Fruit fly (Drosophila melanogaster) whole organism, prepupa: ENCODE results near the gene PpD3.
A peak's percentile ranks its signal among the peaks of the same experiment; 100 is the strongest.

Source experiments
- CG10669 ChIP-seq: fragments of 200-800 bp; sonication (Bioruptor generic); optimal IDR thresholded peaks from 3 replicates; lab custom pipeline; 2018; ENCODE audit warnings: missing biosample characterization, mild to moderate bottlenecking, missing genetic modification characterization, moderate library complexity
- CG11294 ChIP-seq: fragments of 200-800 bp; sonication (Bioruptor generic); IDR thresholded peaks from 2 replicates; pipeline ENCODE4 v1.3.6; 2022; ENCODE audit warnings: missing biosample characterization, missing genetic modification characterization
- CG11762 ChIP-seq: fragments of 200-800 bp; sonication (Bioruptor generic); optimal IDR thresholded peaks from 3 replicates; lab custom pipeline; 2016; ENCODE audit warnings: missing biosample characterization, missing genetic modification characterization; ENCODE audit not compliant: insufficient read depth
- CG1621 ChIP-seq: fragments of 200-800 bp; sonication (Bioruptor generic); optimal IDR thresholded peaks from 3 replicates; lab custom pipeline; 2018; ENCODE audit warnings: missing biosample characterization, mild to moderate bottlenecking, missing genetic modification characterization
- CG16779 ChIP-seq: fragments of 200-800 bp; sonication (Bioruptor generic); optimal IDR thresholded peaks from 3 replicates; lab custom pipeline; 2017; ENCODE audit warnings: missing biosample characterization, mild to moderate bottlenecking, missing genetic modification characterization
- CG3032 ChIP-seq: fragments of 200-800 bp; optimal IDR thresholded peaks from 2 replicates; lab custom pipeline; 2019; ENCODE audit warnings: missing biosample characterization, mild to moderate bottlenecking, missing genetic modification characterization, moderate library complexity
- CG32006 ChIP-seq: fragments of 200-800 bp; sonication (Bioruptor generic); optimal IDR thresholded peaks from 3 replicates; lab custom pipeline; 2017; ENCODE audit warnings: missing biosample characterization, mild to moderate bottlenecking, missing genetic modification characterization
- CG3919 ChIP-seq: fragments of 200-800 bp; sonication (Bioruptor generic); optimal IDR thresholded peaks from 3 replicates; lab custom pipeline; 2016; ENCODE audit warnings: missing biosample characterization, missing genetic modification characterization
- CG6276 ChIP-seq: fragments of 200-800 bp; sonication (Bioruptor generic); optimal IDR thresholded peaks from 2 replicates; lab custom pipeline; 2017; ENCODE audit warnings: missing biosample characterization, mild to moderate bottlenecking, missing genetic modification characterization
- CG6854 ChIP-seq: fragments of 200-800 bp; sonication (Bioruptor generic); optimal IDR thresholded peaks from 2 replicates; lab custom pipeline; 2017; ENCODE audit warnings: missing biosample characterization, mild to moderate bottlenecking, missing genetic modification characterization
- CG7368 ChIP-seq: fragments of 200-800 bp; sonication (Bioruptor generic); optimal IDR thresholded peaks from 3 replicates; lab custom pipeline; 2016; ENCODE audit warnings: missing biosample characterization, missing genetic modification characterization
- CG8119 ChIP-seq: fragments of 200-800 bp; sonication (Bioruptor generic); IDR thresholded peaks from 3 replicates; pipeline ENCODE4 v1.3.6; 2022; ENCODE audit warnings: missing biosample characterization, missing genetic modification characterization
- CG8319 ChIP-seq: fragments of 200-800 bp; sonication (Bioruptor generic); optimal IDR thresholded peaks from 3 replicates; lab custom pipeline; 2016; ENCODE audit warnings: missing biosample characterization, missing genetic modification characterization
- CG9139 ChIP-seq: fragments of 200-800 bp; sonication (Bioruptor generic); optimal IDR thresholded peaks from 3 replicates; lab custom pipeline; 2017; ENCODE audit warnings: missing biosample characterization, mild to moderate bottlenecking, missing genetic modification characterization
- Eip78C ChIP-seq: fragments of 200-800 bp; sonication (Bioruptor generic); peaks from one replicate; lab custom pipeline; 2016; ENCODE audit warnings: missing biosample characterization, missing genetic modification characterization
- Eip93F ChIP-seq: fragments of 200-800 bp; sonication (Bioruptor generic); optimal IDR thresholded peaks from 2 replicates; lab custom pipeline; 2016; ENCODE audit warnings: missing biosample characterization, mild to moderate bottlenecking, missing genetic modification characterization
- Ets21C ChIP-seq: fragments of 200-800 bp; sonication (Bioruptor generic); optimal IDR thresholded peaks from 3 replicates; lab custom pipeline; 2016; ENCODE audit warnings: missing biosample characterization, missing genetic modification characterization
- Ets96B ChIP-seq: fragments of 200-800 bp; optimal IDR thresholded peaks from 2 replicates; lab custom pipeline; 2019; ENCODE audit warnings: missing biosample characterization, mild to moderate bottlenecking, missing genetic modification characterization, moderate library complexity
- Hr38 ChIP-seq: sonication (Bioruptor generic); optimal IDR thresholded peaks from 2 replicates; lab custom pipeline; 2016; ENCODE audit warnings: missing biosample characterization, missing genetic modification characterization
- Hr39 ChIP-seq: fragments of 200-800 bp; sonication (Bioruptor generic); optimal IDR thresholded peaks from 2 replicates; lab custom pipeline; 2016; ENCODE audit warnings: missing biosample characterization, missing genetic modification characterization
- Hr4 ChIP-seq: fragments of 200-800 bp; sonication (Bioruptor generic); optimal IDR thresholded peaks from 3 replicates; lab custom pipeline; 2016; ENCODE audit warnings: missing biosample characterization, missing genetic modification characterization
- Met ChIP-seq: fragments of 200-800 bp; sonication (Bioruptor generic); optimal IDR thresholded peaks from 3 replicates; lab custom pipeline; 2016; ENCODE audit warnings: missing biosample characterization, missing genetic modification characterization
- OdsH ChIP-seq: fragments of 200-800 bp; sonication (Bioruptor generic); optimal IDR thresholded peaks from 3 replicates; lab custom pipeline; 2016; ENCODE audit warnings: missing biosample characterization, missing genetic modification characterization
- Smox ChIP-seq: fragments of 200-800 bp; sonication (Bioruptor generic); optimal IDR thresholded peaks from 3 replicates; lab custom pipeline; 2016; ENCODE audit warnings: missing biosample characterization, missing genetic modification characterization
- Sox14 ChIP-seq: fragments of 200-800 bp; sonication (Bioruptor generic); optimal IDR thresholded peaks from 3 replicates; lab custom pipeline; 2016; ENCODE audit warnings: missing biosample characterization, missing genetic modification characterization
- Sox15 ChIP-seq: fragments of 200-800 bp; sonication (Bioruptor generic); optimal IDR thresholded peaks from 3 replicates; lab custom pipeline; 2016; ENCODE audit warnings: missing biosample characterization, missing genetic modification characterization
- achi ChIP-seq: fragments of 200-800 bp; sonication (Bioruptor generic); optimal IDR thresholded peaks from 3 replicates; lab custom pipeline; 2016; ENCODE audit warnings: missing biosample characterization, missing genetic modification characterization
- acj6 ChIP-seq: fragments of 200-800 bp; sonication (Bioruptor generic); optimal IDR thresholded peaks from 3 replicates; lab custom pipeline; 2016; ENCODE audit warnings: missing biosample characterization, missing genetic modification characterization
- dac ChIP-seq: fragments of 200-800 bp; sonication (Bioruptor generic); optimal IDR thresholded peaks from 2 replicates; lab custom pipeline; 2017; ENCODE audit warnings: missing biosample characterization, mild to moderate bottlenecking, missing genetic modification characterization
- eg ChIP-seq: fragments of 200-800 bp; sonication (Bioruptor generic); IDR thresholded peaks from 3 replicates; pipeline ENCODE4 v1.3.6; 2022; ENCODE audit warnings: missing biosample characterization, missing genetic modification characterization
- esn ChIP-seq: fragments of 200-800 bp; sonication (Bioruptor generic); optimal IDR thresholded peaks from 2 replicates; lab custom pipeline; 2016; ENCODE audit warnings: missing biosample characterization, mild to moderate bottlenecking, missing genetic modification characterization, moderate library complexity
- fd85E ChIP-seq: fragments of 200-800 bp; sonication (Bioruptor generic); optimal IDR thresholded peaks from 3 replicates; lab custom pipeline; 2016; ENCODE audit warnings: missing biosample characterization, missing genetic modification characterization
- fkh ChIP-seq: fragments of 200-800 bp; sonication (Bioruptor generic); optimal IDR thresholded peaks from 3 replicates; lab custom pipeline; 2017; ENCODE audit warnings: missing biosample characterization, mild to moderate bottlenecking, missing genetic modification characterization, moderate library complexity
- lz ChIP-seq: fragments of 200-800 bp; sonication (Bioruptor generic); optimal IDR thresholded peaks from 3 replicates; lab custom pipeline; 2016; ENCODE audit warnings: missing biosample characterization, missing genetic modification characterization
- pdm3 ChIP-seq: fragments of 200-800 bp; sonication (Bioruptor generic); optimal IDR thresholded peaks from 3 replicates; lab custom pipeline; 2016; ENCODE audit warnings: missing biosample characterization, missing genetic modification characterization
- salr ChIP-seq, 2 experiments: fragments of 200-800 bp; sonication (Bioruptor generic); optimal IDR thresholded peaks; 3 replicates each; lab custom pipeline; 2016 to 2018; ENCODE audit warnings: missing biosample characterization in 2 of 2, missing genetic modification characterization in 2 of 2, mild to moderate bottlenecking in 1 of 2
- svp ChIP-seq: fragments of 200-800 bp; sonication (Bioruptor generic); peaks from one replicate; lab custom pipeline; 2016; ENCODE audit warnings: missing biosample characterization, missing genetic modification characterization
- topi ChIP-seq: fragments of 200-800 bp; sonication (Bioruptor generic); optimal IDR thresholded peaks from 3 replicates; lab custom pipeline; 2016; ENCODE audit warnings: missing biosample characterization, missing genetic modification characterization
- vri ChIP-seq: fragments of 200-800 bp; sonication (Bioruptor generic); optimal IDR thresholded peaks from 3 replicates; lab custom pipeline; 2016; ENCODE audit warnings: missing biosample characterization, mild to moderate bottlenecking, missing genetic modification characterization

The PpD3 gene

dm6 chr3R:9754487-9754886, 6.8 kb downstream of the PpD3 start, which contains the start of gene Tti1:
Gene Tti1 (minus strand): TSS chr3R:9754686.
- no peak for TF ChIP-seq pdm3 (GFP tag; lab: Kevin White, UChicago)

dm6 chr3R:9756187-9756586, 8.5 kb downstream of the PpD3 start, which contains the start of the genes Alg12 and Rpt3R:
Gene Alg12 (plus strand): TSS chr3R:9756491.
Gene Rpt3R (minus strand): TSS chr3R:9756510.
- TF ChIP-seq vri (GFP tag; lab: Kevin White, UChicago) = no peak
- TF ChIP-seq Ets96B (tag; lab: Kevin White, UChicago) = no peak
- TF ChIP-seq CG32006 (GFP tag; lab: Kevin White, UChicago) = no peak
- no peak for TF ChIP-seq dac (GFP tag; lab: Kevin White, UChicago)
- TF ChIP-seq Eip93F (GFP tag; lab: Kevin White, UChicago) = no peak
- TF ChIP-seq acj6 = no peak
- TF ChIP-seq Met (GFP tag; lab: Kevin White, UChicago) = no peak
- TF ChIP-seq CG16779 (tag; lab: Kevin White, UChicago) = no peak
- no peak for TF ChIP-seq salr (GFP tag; optimal IDR thresholded peaks at IDR 0.05; lab: Kevin White, UChicago)
- TF ChIP-seq svp (GFP tag; lab: Kevin White, UChicago) = no peak
- no peak for TF ChIP-seq fd85E (GFP tag; lab: Kevin White, UChicago)
- no peak for TF ChIP-seq CG8319 (GFP tag; lab: Kevin White, UChicago)
- TF ChIP-seq CG6276 (GFP tag; lab: Kevin White, UChicago) = no peak
- TF ChIP-seq Sox14 (GFP tag; lab: Kevin White, UChicago) = no peak
- TF ChIP-seq, all 60 proteins: peak for 0

- TF ChIP-seq vri (GFP tag; lab: Kevin White, UChicago) = no peak
- no peak for TF ChIP-seq Hr38 (GFP tag; lab: Kevin White, UChicago)
- no peak for TF ChIP-seq Met (GFP tag; lab: Kevin White, UChicago)
- no peak for TF ChIP-seq CG10669 (GFP tag; lab: Kevin White, UChicago)
- no peak for TF ChIP-seq Sox14 (GFP tag; lab: Kevin White, UChicago)
- TF ChIP-seq CG3032 (tag; lab: Kevin White, UChicago) = peak; percentile 36
- TF ChIP-seq Eip78C (GFP tag; lab: Kevin White, UChicago) = no peak
- no peak for TF ChIP-seq CG6854 (GFP tag; lab: Kevin White, UChicago)
- TF ChIP-seq fkh = no peak
- TF ChIP-seq CG9139 (GFP tag; lab: Kevin White, UChicago) = no peak
- no peak for TF ChIP-seq Smox (GFP tag; lab: Kevin White, UChicago)
- TF ChIP-seq lz = no peak
- no peak for TF ChIP-seq CG16779 (tag; lab: Kevin White, UChicago)
- TF ChIP-seq eg (GFP tag; lab: Robert Waterston, UW) = 0 out of 3 replicates have a peak, but pooled peaks have one; percentile 30
- no peak for TF ChIP-seq topi
- no peak for TF ChIP-seq CG1621 (tag; lab: Kevin White, UChicago)
- no peak for TF ChIP-seq Eip93F (GFP tag; lab: Kevin White, UChicago)
- TF ChIP-seq achi (GFP tag; lab: Kevin White, UChicago) = no peak
- TF ChIP-seq svp (GFP tag; lab: Kevin White, UChicago) = peak; percentile 98
- TF ChIP-seq CG7368 = no peak
- TF ChIP-seq acj6 = no peak
- no peak for TF ChIP-seq Hr4
- no peak for TF ChIP-seq OdsH (GFP tag; lab: Kevin White, UChicago)
- no peak for TF ChIP-seq CG32006 (GFP tag; lab: Kevin White, UChicago)
- peak; percentile 34 for TF ChIP-seq esn
- TF ChIP-seq Hr39 (GFP tag; lab: Kevin White, UChicago) = no peak
- 0 out of 3 replicates have a peak, but pooled peaks have one; percentile 23 for TF ChIP-seq CG8119 (GFP tag; lab: Robert Waterston, UW)
- TF ChIP-seq CG11762 (GFP tag; lab: Kevin White, UChicago) = no peak
- no peak for TF ChIP-seq CG3919 (GFP tag; lab: Kevin White, UChicago)
- no peak for TF ChIP-seq Ets21C
- no peak for TF ChIP-seq CG11294
- TF ChIP-seq Sox15 (GFP tag; lab: Kevin White, UChicago) = no peak
These were observed 11.9 kb downstream of the PpD3 start, which contains the start of gene Mpi for dm6 chr3R:9759360-9760191. Gene Mpi (plus strand): TSS chr3R:9759622.
